Fruit fly (Drosophila melanogaster) whole organism, embryonic: ENCODE data around the gene Send1.

Experiments
- Awh ChIP-seq: fragments of 200-800 bp; sonication (Bioruptor generic); IDR thresholded peaks from 2 replicates; pipeline ENCODE4, ENCODE4 v1.3.6; 2022; ENCODE audit warnings: missing biosample characterization, missing genetic modification characterization
- BtbVII ChIP-seq: fragments of 200-800 bp; sonication (Bioruptor generic); optimal IDR thresholded peaks from 3 replicates; lab custom pipeline; 2017; ENCODE audit warnings: missing biosample characterization, mild to moderate bottlenecking, missing genetic modification characterization
- C15 ChIP-seq: fragments of 200-800 bp; sonication (Bioruptor generic); IDR thresholded peaks from 3 replicates; pipeline ENCODE4 v1.3.6; 2022; ENCODE audit warnings: missing biosample characterization, missing genetic modification characterization
- CG1024 ChIP-seq: fragments of 200-800 bp; sonication (Bioruptor generic); IDR thresholded peaks from 2 replicates; pipeline ENCODE4 v1.3.6; 2022; ENCODE audit warnings: missing biosample characterization, missing genetic modification characterization
- CG10366 ChIP-seq: fragments of 200-800 bp; sonication (Bioruptor generic); IDR thresholded peaks from 2 replicates; pipeline ENCODE4 v1.3.6; 2022; ENCODE audit warnings: missing biosample characterization, missing genetic modification characterization
- CG10565 ChIP-seq: fragments of 200-800 bp; sonication (Bioruptor generic); optimal IDR thresholded peaks from 3 replicates; lab custom pipeline; 2016; ENCODE audit warnings: missing biosample characterization, mild to moderate bottlenecking, missing genetic modification characterization
- CG11695 ChIP-seq: fragments of 200-800 bp; sonication (Bioruptor generic); IDR thresholded peaks from 3 replicates; pipeline ENCODE4 v1.3.6; 2022; ENCODE audit warnings: missing biosample characterization, missing genetic modification characterization
- CG12769 ChIP-seq: fragments of 200-800 bp; sonication (Bioruptor generic); optimal IDR thresholded peaks from 2 replicates; lab custom pipeline; 2019; ENCODE audit warnings: missing biosample characterization, mild to moderate bottlenecking, missing genetic modification characterization, moderate library complexity
- CG15073 ChIP-seq: fragments of 200-800 bp; sonication (Bioruptor generic); optimal IDR thresholded peaks from 2 replicates; lab custom pipeline; 2016; ENCODE audit warnings: missing biosample characterization, missing genetic modification characterization
- CG18011 ChIP-seq: fragments of 200-800 bp; sonication (Bioruptor generic); optimal IDR thresholded peaks from 2 replicates; lab custom pipeline; 2017; ENCODE audit warnings: missing biosample characterization, missing genetic modification characterization, mild to moderate bottlenecking, moderate library complexity, missing genotype
- CG3995 ChIP-seq: fragments of 200-800 bp; sonication (Bioruptor generic); optimal IDR thresholded peaks from 3 replicates; lab custom pipeline; 2016; ENCODE audit warnings: missing biosample characterization, missing genetic modification characterization
- CG4328 ChIP-seq: fragments of 200-800 bp; sonication (Bioruptor generic); optimal IDR thresholded peaks from 3 replicates; lab custom pipeline; 2017; ENCODE audit warnings: missing biosample characterization, missing genetic modification reagents, missing genetic modification characterization
- CG4424 ChIP-seq: fragments of 200-800 bp; sonication (Bioruptor generic); optimal IDR thresholded peaks from 3 replicates; lab custom pipeline; 2016; ENCODE audit warnings: missing biosample characterization, missing genetic modification characterization
- CG6254 ChIP-seq: fragments of 200-800 bp; sonication (Bioruptor generic); optimal IDR thresholded peaks from 3 replicates; lab custom pipeline; 2017; ENCODE audit warnings: mild to moderate bottlenecking, missing biosample characterization, missing genetic modification reagents, missing genetic modification characterization
- D19A ChIP-seq: fragments of 200-800 bp; optimal IDR thresholded peaks from 3 replicates; lab custom pipeline; 2019; ENCODE audit warnings: missing biosample characterization, mild to moderate bottlenecking, missing genetic modification characterization, moderate library complexity
- Fer2 ChIP-seq: fragments of 200-800 bp; sonication (Bioruptor generic); optimal IDR thresholded peaks from 2 replicates; lab custom pipeline; 2018; ENCODE audit warnings: missing biosample characterization, mild to moderate bottlenecking, missing genetic modification characterization, moderate library complexity
- HLH4C ChIP-seq: fragments of 200-800 bp; sonication (Bioruptor generic); IDR thresholded peaks from 3 replicates; pipeline ENCODE4 v1.3.6; 2022; ENCODE audit warnings: missing biosample characterization, missing genetic modification characterization; ENCODE audit not compliant: partially characterized antibody
- MESR4 ChIP-seq: fragments of 200-800 bp; sonication (Bioruptor generic); optimal IDR thresholded peaks from 2 replicates; lab custom pipeline; 2018; ENCODE audit warnings: missing biosample characterization, mild to moderate bottlenecking, missing genetic modification characterization, moderate library complexity
- Meics ChIP-seq: fragments of 200-800 bp; sonication (Bioruptor generic); optimal IDR thresholded peaks from 2 replicates; lab custom pipeline; 2017; ENCODE audit warnings: missing biosample characterization, mild to moderate bottlenecking, missing genetic modification characterization
- NK7.1 ChIP-seq: fragments of 200-800 bp; sonication (Bioruptor generic); optimal IDR thresholded peaks from 3 replicates; lab custom pipeline; 2016; ENCODE audit warnings: missing biosample characterization, missing genetic modification characterization
- Nf-YC ChIP-seq: fragments of 200-800 bp; optimal IDR thresholded peaks from 3 replicates; lab custom pipeline; 2019; ENCODE audit warnings: missing biosample characterization, mild to moderate bottlenecking, missing genetic modification characterization, moderate library complexity
- Opbp ChIP-seq: fragments of 200-800 bp; sonication (Bioruptor generic); IDR thresholded peaks from 3 replicates; pipeline ENCODE4 v1.3.6; 2022; ENCODE audit warnings: missing biosample characterization, missing genetic modification characterization; ENCODE audit not compliant: partially characterized antibody
- PHDP ChIP-seq: fragments of 200-800 bp; sonication (Bioruptor generic); optimal IDR thresholded peaks from 3 replicates; lab custom pipeline; 2018; ENCODE audit warnings: missing biosample characterization, mild to moderate bottlenecking, missing genetic modification characterization, moderate library complexity
- Poxn ChIP-seq: fragments of 200-800 bp; sonication (Bioruptor generic); IDR thresholded peaks from 2 replicates; pipeline ENCODE4 v1.3.6; 2022; ENCODE audit warnings: missing biosample characterization, missing genetic modification characterization
- Rx ChIP-seq: fragments of 200-800 bp; sonication (Bioruptor generic); IDR thresholded peaks from 2 replicates; pipeline ENCODE4 v1.3.6; 2022; ENCODE audit warnings: missing biosample characterization, missing genetic modification characterization
- Taf1 ChIP-seq: fragments of 200-800 bp; sonication (Bioruptor generic); IDR thresholded peaks from 2 replicates; pipeline ENCODE4 v1.3.6; 2022; ENCODE audit warnings: missing biosample characterization, missing genetic modification characterization
- Tbp ChIP-seq: fragments of >200 bp; optimal IDR thresholded peaks from 2 replicates; lab custom pipeline; 2018; ENCODE audit warnings: missing biosample characterization, missing genetic modification characterization
- Trl ChIP-seq, 3 experiments: fragments of >200 bp in 2 of 3; fragments of 200-800 bp in 1 of 3; sonication (Bioruptor generic) in 1 of 3; optimal IDR thresholded peaks; 2 replicates in 1 of 3; 3 replicates in 2 of 3; lab custom pipeline; 2016 to 2017; ENCODE audit warnings: missing biosample characterization in 1 of 3, missing genetic modification characterization in 1 of 3
- Xrp1 ChIP-seq: fragments of 200-800 bp; sonication (Bioruptor generic); IDR thresholded peaks from 2 replicates; pipeline ENCODE4 v1.3.6; 2022; ENCODE audit warnings: missing biosample characterization, missing genetic modification characterization
- ab ChIP-seq: fragments of 200-800 bp; sonication (Bioruptor generic); optimal IDR thresholded peaks from 2 replicates; lab custom pipeline; 2016; ENCODE audit warnings: missing biosample characterization, missing genetic modification characterization
- al ChIP-seq: fragments of 200-800 bp; sonication (Bioruptor generic); IDR thresholded peaks from 2 replicates; pipeline ENCODE4 v1.3.6; 2022; ENCODE audit warnings: missing biosample characterization, missing genetic modification characterization
- bowl ChIP-seq: fragments of 200-800 bp; sonication (Bioruptor generic); IDR thresholded peaks from 2 replicates; pipeline ENCODE4 v1.3.6; 2022; ENCODE audit warnings: missing biosample characterization, missing genetic modification characterization
- en ChIP-seq: fragments of 200-800 bp; sonication (Bioruptor generic); optimal IDR thresholded peaks from 2 replicates; lab custom pipeline; 2016; ENCODE audit warnings: missing biosample characterization, missing genetic modification characterization
- eve ChIP-seq, 2 experiments: fragments of >200 bp; optimal IDR thresholded peaks; 2 replicates each; lab custom pipeline; 2017; ENCODE audit warnings: missing biosample characterization in 2 of 2, missing genetic modification characterization in 2 of 2
- ewg ChIP-seq: fragments of 200-800 bp; sonication (Bioruptor generic); optimal IDR thresholded peaks from 3 replicates; lab custom pipeline; 2017; ENCODE audit warnings: mild to moderate bottlenecking, missing biosample characterization, missing genetic modification reagents, missing genetic modification characterization
- fd3F ChIP-seq: fragments of 200-800 bp; sonication (Bioruptor generic); optimal IDR thresholded peaks from 2 replicates; lab custom pipeline; 2018; ENCODE audit warnings: missing biosample characterization, mild to moderate bottlenecking, missing genetic modification characterization, moderate library complexity
- fd96Cb ChIP-seq: fragments of 200-800 bp; sonication (Bioruptor generic); optimal IDR thresholded peaks from 2 replicates; lab custom pipeline; 2018; ENCODE audit warnings: missing biosample characterization, mild to moderate bottlenecking, missing genetic modification characterization, moderate library complexity
- gem ChIP-seq: fragments of 200-800 bp; sonication (Bioruptor generic); optimal IDR thresholded peaks from 2 replicates; lab custom pipeline; 2019; ENCODE audit warnings: missing biosample characterization, mild to moderate bottlenecking, missing genetic modification characterization, moderate library complexity
- gt ChIP-seq: fragments of 200-800 bp; sonication (Bioruptor generic); IDR thresholded peaks from 2 replicates; pipeline ENCODE4 v1.3.6; 2022; ENCODE audit warnings: missing biosample characterization, missing genetic modification characterization
- hbn ChIP-seq: fragments of 200-800 bp; sonication (Bioruptor generic); IDR thresholded peaks from 2 replicates; pipeline ENCODE4 v1.3.6; 2022; ENCODE audit warnings: missing biosample characterization, missing genetic modification characterization; ENCODE audit not compliant: partially characterized antibody
- insv ChIP-seq, 2 experiments: fragments of 200-800 bp; sonication (Bioruptor generic); optimal IDR thresholded peaks; 3 replicates each; lab custom pipeline; 2016 to 2018; ENCODE audit warnings: missing biosample characterization in 2 of 2, missing genetic modification characterization in 2 of 2
- kni ChIP-seq: fragments of 200-800 bp; sonication (Bioruptor generic); optimal IDR thresholded peaks from 3 replicates; lab custom pipeline; 2017; ENCODE audit warnings: mild to moderate bottlenecking, missing biosample characterization, missing genetic modification reagents, missing genetic modification characterization
- mam ChIP-seq: fragments of 200-800 bp; sonication (Bioruptor generic); optimal IDR thresholded peaks from 3 replicates; lab custom pipeline; 2016; ENCODE audit warnings: missing biosample characterization, missing genetic modification characterization
- nerfin-2 ChIP-seq: fragments of 200-800 bp; sonication (Bioruptor generic); IDR thresholded peaks from 2 replicates; pipeline ENCODE4 v1.3.6; 2022; ENCODE audit warnings: missing biosample characterization, missing genetic modification characterization; ENCODE audit not compliant: partially characterized antibody
- org-1 ChIP-seq: fragments of 200-800 bp; sonication (Bioruptor generic); optimal IDR thresholded peaks from 2 replicates; lab custom pipeline; 2017; ENCODE audit warnings: missing biosample characterization, missing genetic modification characterization
- run ChIP-seq: fragments of 200-800 bp; sonication (Bioruptor generic); optimal IDR thresholded peaks from 3 replicates; lab custom pipeline; 2018; ENCODE audit warnings: missing biosample characterization, mild to moderate bottlenecking, missing genetic modification characterization
- sisA ChIP-seq: fragments of 200-800 bp; sonication (Bioruptor generic); IDR thresholded peaks from 2 replicates; pipeline ENCODE4 v1.3.6; 2022; ENCODE audit warnings: missing biosample characterization, missing genetic modification characterization
- sna ChIP-seq: fragments of 200-800 bp; sonication (Bioruptor generic); IDR thresholded peaks from 2 replicates; pipeline ENCODE4 v1.3.6; 2022; ENCODE audit warnings: missing biosample characterization, missing genetic modification characterization; ENCODE audit not compliant: partially characterized antibody
- tin ChIP-seq: fragments of 200-800 bp; sonication (Bioruptor generic); optimal IDR thresholded peaks from 3 replicates; lab custom pipeline; 2016; ENCODE audit warnings: missing biosample characterization, missing genetic modification characterization
- vfl ChIP-seq: fragments of 200-800 bp; sonication (Bioruptor generic); optimal IDR thresholded peaks from 2 replicates; lab custom pipeline; 2016; ENCODE audit warnings: missing biosample characterization, missing genetic modification characterization
- vvl ChIP-seq: fragments of 200-800 bp; sonication (Bioruptor generic); IDR thresholded peaks from 2 replicates; pipeline ENCODE4 v1.3.6; 2022; ENCODE audit warnings: missing biosample characterization, missing genetic modification characterization

The Send1 gene

DNA sequence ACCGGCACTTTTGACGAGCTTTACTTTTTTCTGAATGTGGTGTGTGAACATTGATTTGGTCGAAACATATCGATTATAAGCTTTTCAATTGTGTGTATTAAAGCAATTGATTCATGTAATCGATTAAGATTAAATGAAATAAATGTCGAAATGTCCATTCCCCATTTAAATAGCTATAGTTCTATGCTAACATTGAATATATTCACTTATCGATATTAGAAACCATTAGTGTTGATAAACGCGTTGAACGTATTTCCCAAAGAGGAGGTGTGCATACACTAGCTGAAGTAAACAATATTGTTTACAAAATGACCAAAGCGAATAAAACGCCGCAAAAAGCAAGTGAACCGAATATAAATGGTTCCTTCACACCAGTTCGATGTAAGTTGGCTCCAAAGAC, 40.8 kb downstream of the Send1 start, which contains the start of the genes Uch and CG34174 (continued):
- TF ChIP-seq gem (tag; lab: Kevin White, UChicago), result no peak
- no peak for TF ChIP-seq MESR4
- no peak for TF ChIP-seq fd3F (GFP tag; lab: Kevin White, UChicago)
- no peak for TF ChIP-seq ab (GFP tag; lab: Kevin White, UChicago)
- TF ChIP-seq eve (GFP tag; optimal IDR thresholded peaks at IDR 0.05; lab: Kevin White, UChicago), result no peak
- TF ChIP-seq nerfin-2 (GFP tag; lab: Robert Waterston, UW), result no peak; the same call in 1 of the 2 replicates
- TF ChIP-seq Rx, result no peak
- peak in 1 of 2 experiments; percentile 19 for TF ChIP-seq Trl (optimal IDR thresholded peaks at IDR 0.05; lab: Kevin White, UChicago)
- peak; percentile 4 for TF ChIP-seq Trl (GFP tag; optimal IDR thresholded peaks at IDR 0.05; lab: Kevin White, UChicago)
- no peak for TF ChIP-seq CG11695 (GFP tag; lab: Robert Waterston, UW)
- TF ChIP-seq ewg (GFP tag; lab: Kevin White, UChicago), result peak; percentile 25
- no peak for TF ChIP-seq bowl (GFP tag; lab: Robert Waterston, UW)
- no peak for TF ChIP-seq D19A (tag; lab: Kevin White, UChicago)
- TF ChIP-seq hbn (GFP tag; lab: Robert Waterston, UW), result peak; percentile 68
- no peak for TF ChIP-seq insv (GFP tag; optimal IDR thresholded peaks at IDR 0.05; lab: Kevin White, UChicago)
- TF ChIP-seq Awh (GFP tag; lab: Robert Waterston, UW), result no peak
- TF ChIP-seq sna, result peak; percentile 79
- no peak for TF ChIP-seq Poxn
- peak; percentile 7 for TF ChIP-seq tin
- TF ChIP-seq org-1, result no peak
- TF ChIP-seq CG6254 (GFP tag; lab: Kevin White, UChicago), result no peak
- no peak for TF ChIP-seq CG1024 (GFP tag; lab: Robert Waterston, UW)
- TF ChIP-seq gt, result no peak
- no peak for TF ChIP-seq Taf1
- TF ChIP-seq CG3995 (GFP tag; lab: Kevin White, UChicago), result no peak
- TF ChIP-seq fd96Cb (tag; lab: Kevin White, UChicago), result no peak
- no peak for TF ChIP-seq C15 (GFP tag; lab: Robert Waterston, UW)
- no peak for TF ChIP-seq vvl
- TF ChIP-seq Tbp (GFP tag; lab: Kevin White, UChicago), result no peak
- TF ChIP-seq CG18011 (GFP tag; lab: Kevin White, UChicago), result no peak
- 0 out of 3 replicates have a peak, but pooled peaks have one; percentile 17 for TF ChIP-seq Opbp (GFP tag; lab: Robert Waterston, UW)
- TF ChIP-seq PHDP (tag; lab: Kevin White, UChicago), result no peak
- TF ChIP-seq CG4328, result no peak
- TF ChIP-seq vfl (GFP tag; lab: Kevin White, UChicago), result no peak
- TF ChIP-seq kni (GFP tag; lab: Kevin White, UChicago), result peak; percentile 18
- no peak for TF ChIP-seq CG15073
- TF ChIP-seq Nf-YC (tag; lab: Kevin White, UChicago), result peak; percentile 27
- no peak for TF ChIP-seq al
- TF ChIP-seq NK7.1 (GFP tag; lab: Kevin White, UChicago), result no peak
- no peak for TF ChIP-seq Xrp1 (GFP tag; lab: Robert Waterston, UW)
- TF ChIP-seq CG4424 (GFP tag; lab: Kevin White, UChicago), result no peak
- TF ChIP-seq mam (GFP tag; lab: Kevin White, UChicago), result peak; percentile 0
- TF ChIP-seq sisA (GFP tag; lab: Robert Waterston, UW), result no peak
- no peak for TF ChIP-seq en (GFP tag; lab: Kevin White, UChicago)
- TF ChIP-seq Fer2 (tag; lab: Kevin White, UChicago), result no peak
- peak; percentile 15 for TF ChIP-seq BtbVII (GFP tag; lab: Kevin White, UChicago)
- no peak for TF ChIP-seq CG10565 (GFP tag; lab: Kevin White, UChicago)
- TF ChIP-seq run (tag; lab: Kevin White, UChicago), result no peak
- TF ChIP-seq CG10366 (GFP tag; lab: Robert Waterston, UW), result no peak
- no peak for TF ChIP-seq Meics (GFP tag; lab: Kevin White, UChicago)
- TF ChIP-seq HLH4C (GFP tag; lab: Robert Waterston, UW), result peak; percentile 73
- no peak for TF ChIP-seq CG12769 (tag; lab: Kevin White, UChicago)
